Worm (Caenorhabditis elegans): ENCODE measurements around the gene sec-20.

DNA sequence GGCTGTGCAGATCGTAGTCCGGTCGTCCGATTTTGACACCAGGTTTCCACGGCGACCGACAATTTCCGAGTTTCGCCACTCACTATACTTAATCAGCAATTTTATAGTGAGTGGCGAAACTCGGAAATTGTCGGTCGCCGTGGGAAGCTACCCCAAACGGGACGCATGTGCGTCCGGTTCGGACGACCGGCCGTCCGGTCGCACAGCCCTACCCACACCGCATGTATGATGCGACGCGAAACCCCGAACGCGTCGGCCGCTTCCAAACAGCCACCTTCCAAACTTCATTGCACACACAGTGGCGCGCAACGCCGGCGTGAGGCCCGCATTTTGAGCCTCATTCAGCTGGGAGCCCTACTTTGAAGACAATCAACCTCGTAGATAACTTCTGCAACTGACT is 40.8 kb upstream of the sec-20 start:
- no peak for TF ChIP-seq unc-62 (GFP tag; optimal IDR thresholded peaks at IDR 0.05 in 1 of 2)
- no peak for TF ChIP-seq unc-62 (tag; optimal IDR thresholded peaks at IDR 0.05)
- no peak for TF ChIP-seq ama-1 (optimal IDR thresholded peaks at IDR 0.05)
- TF ChIP-seq fos-1 (tag; optimal IDR thresholded peaks at IDR 0.05), result no peak
- no peak for TF ChIP-seq zag-1 (tag; optimal IDR thresholded peaks at IDR 0.05)
- TF ChIP-seq daf-8 (GFP tag; IDR thresholded peaks at IDR 0.05), result no peak
- TF ChIP-seq pha-4 (GFP tag; IDR thresholded peaks at IDR 0.05), result no peak
- no peak for TF ChIP-seq pha-4 (tag; optimal IDR thresholded peaks at IDR 0.05)
- TF ChIP-seq lin-15B (tag; optimal IDR thresholded peaks at IDR 0.05), result no peak
- TF ChIP-seq zfp-2 (tag; optimal IDR thresholded peaks at IDR 0.05), result no peak
- TF ChIP-seq nhr-28 (tag; optimal IDR thresholded peaks at IDR 0.05), result no peak
